Fruit fly (Drosophila melanogaster): ENCODE results near the gene Ldaf1.

DNA sequence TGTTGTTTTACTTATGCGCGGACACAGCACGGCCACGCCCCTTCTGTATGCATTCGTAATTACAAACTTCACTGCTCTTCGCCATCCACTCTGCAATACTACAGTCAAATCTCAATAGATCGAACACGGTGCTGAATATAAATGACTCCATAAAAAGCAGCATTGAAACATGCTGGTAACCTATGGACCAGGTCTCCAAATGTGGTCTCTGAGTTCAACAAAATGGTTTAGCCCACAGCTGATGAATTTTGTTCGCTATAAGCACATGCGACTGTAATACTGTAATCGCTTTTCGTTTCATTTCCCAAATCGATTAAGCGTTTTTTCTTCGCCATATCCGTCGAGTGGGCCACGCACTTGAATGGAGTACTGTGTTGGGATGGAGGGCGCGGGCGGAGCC, 4.3 kb downstream of the Ldaf1 start:
- TF ChIP-seq usp (GFP tag; optimal IDR thresholded peaks at IDR 0.05) (no peak), Dll (optimal IDR thresholded peaks at IDR 0.05) (no peak), psq (optimal IDR thresholded peaks at IDR 0.05) (no peak)
